4 worm cellular contexts compared by ENCODE assay signal in the genomic region with DNA sequence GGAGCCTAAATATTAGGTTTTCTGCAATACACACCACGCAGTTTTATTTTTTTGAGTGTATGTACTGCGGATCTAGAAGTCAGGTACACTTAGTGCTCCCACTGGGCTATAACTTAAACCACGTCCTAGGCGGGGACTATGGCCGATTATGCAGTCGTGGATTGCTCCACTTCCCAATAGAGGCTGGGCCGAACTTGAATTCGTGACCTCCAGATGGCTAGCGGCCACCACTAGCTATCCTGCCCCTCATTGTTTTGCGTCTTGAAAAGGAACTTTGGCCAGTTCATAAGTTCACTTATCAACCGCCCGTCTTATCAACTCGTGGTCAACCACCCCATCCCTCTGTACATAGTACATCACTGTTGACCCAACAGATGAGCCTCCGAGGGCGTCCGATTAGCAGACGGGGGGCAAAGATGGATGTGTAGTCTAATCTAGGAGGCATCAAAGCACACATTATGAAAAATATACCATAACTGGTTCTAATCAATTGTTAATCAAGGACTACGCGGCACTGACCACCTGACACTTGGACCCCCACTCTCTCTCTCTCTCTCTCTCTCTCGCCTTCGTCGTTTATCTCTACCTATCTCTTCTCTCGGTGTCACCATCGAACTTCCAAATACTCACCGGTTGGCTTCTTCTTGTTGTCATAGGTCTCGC.
TF ChIP-seq lines count a peak whose summit lies in the region.

No protein-coding gene starts in this region.

TF ChIP-seq in whole organism, L1 larva, 84 proteins besides CTCF, POLR2A, EP300 and RAD21 (continued from another document and continues in another):
- no peak for TF ChIP-seq fkh-10 (GFP tag; optimal IDR thresholded peaks at IDR 0.05; lab: Kevin White, UChicago)
- peak; percentile 76 for TF ChIP-seq snu-23 (GFP tag; optimal IDR thresholded peaks at IDR 0.05; lab: Kevin White, UChicago)
- peak; percentile 48 for TF ChIP-seq lin-14 (GFP tag; optimal IDR thresholded peaks at IDR 0.05; lab: Kevin White, UChicago)
- no peak for TF ChIP-seq nhr-12 (tag; optimal IDR thresholded peaks at IDR 0.05; lab: Kevin White, UChicago)
- peak in 1 of 2 experiments; percentile 61 for TF ChIP-seq mdl-1 (tag; optimal IDR thresholded peaks at IDR 0.05; lab: Kevin White, UChicago)
- TF ChIP-seq aha-1 (tag; optimal IDR thresholded peaks at IDR 0.05; lab: Kevin White, UChicago): no peak
- no peak for TF ChIP-seq dpl-1 (GFP tag; optimal IDR thresholded peaks at IDR 0.05; lab: Kevin White, UChicago)
- no peak for TF ChIP-seq isw-1 (GFP tag; IDR thresholded peaks at IDR 0.05; lab: Robert Waterston, UW)
- TF ChIP-seq nhr-11 (tag; optimal IDR thresholded peaks at IDR 0.05; lab: Kevin White, UChicago): no peak
- TF ChIP-seq unc-86 (tag; optimal IDR thresholded peaks at IDR 0.05; lab: Kevin White, UChicago): no peak
- peak in 5 of 6 experiments; percentile 59 to 89 (median 66) for TF ChIP-seq elt-3 (tag; optimal IDR thresholded peaks at IDR 0.05; lab: Kevin White, UChicago)
- TF ChIP-seq ets-5 (GFP tag; IDR thresholded peaks at IDR 0.05; lab: Robert Waterston, UW): no peak
- TF ChIP-seq hpl-2 (GFP tag; optimal IDR thresholded peaks at IDR 0.05; lab: Kevin White, UChicago): no peak
- no peak for TF ChIP-seq lin-13 (GFP tag; optimal IDR thresholded peaks at IDR 0.05; lab: Kevin White, UChicago)
- peak; percentile 62 for TF ChIP-seq blmp-1 (tag; optimal IDR thresholded peaks at IDR 0.05; lab: Kevin White, UChicago)
- TF ChIP-seq nhr-19 (GFP tag; conservative IDR thresholded peaks at IDR 0.05; lab: Robert Waterston, UW): peak; percentile 80
- TF ChIP-seq snpc-4 (tag; optimal IDR thresholded peaks at IDR 0.05; lab: Kevin White, UChicago): no peak
- TF ChIP-seq unc-98 (GFP tag; IDR thresholded peaks at IDR 0.05; lab: Robert Waterston, UW): no peak
- peak; percentile 49 for TF ChIP-seq nhr-47 (tag; optimal IDR thresholded peaks at IDR 0.05; lab: Kevin White, UChicago)
- no peak for TF ChIP-seq sup-37 (GFP tag; optimal IDR thresholded peaks at IDR 0.05; lab: Kevin White, UChicago)
- TF ChIP-seq nhr-85 (tag; lab: Kevin White, UChicago): peak; percentile 85
- TF ChIP-seq zag-1 (tag; optimal IDR thresholded peaks at IDR 0.05; lab: Kevin White, UChicago): no peak
- TF ChIP-seq vab-15 (tag; optimal IDR thresholded peaks at IDR 0.05; lab: Kevin White, UChicago): no peak
- TF ChIP-seq C16A3.4 (tag; optimal IDR thresholded peaks at IDR 0.05; lab: Kevin White, UChicago): peak; percentile 4
- TF ChIP-seq lin-39 (tag; optimal IDR thresholded peaks at IDR 0.05; lab: Kevin White, UChicago): no peak
- TF ChIP-seq mep-1 (tag; optimal IDR thresholded peaks at IDR 0.05; lab: Kevin White, UChicago): peak; percentile 5
- no peak for TF ChIP-seq dsc-1 (tag; optimal IDR thresholded peaks at IDR 0.05; lab: Kevin White, UChicago)
- no peak for TF ChIP-seq aly-2 (tag; optimal IDR thresholded peaks at IDR 0.05; lab: Kevin White, UChicago)
- no peak for TF ChIP-seq tlp-1 (tag; optimal IDR thresholded peaks at IDR 0.05; lab: Kevin White, UChicago)
- TF ChIP-seq lsy-2 (tag; optimal IDR thresholded peaks at IDR 0.05; lab: Kevin White, UChicago): peak; percentile 13 to 37
- TF ChIP-seq lin-35 (GFP tag; optimal IDR thresholded peaks at IDR 0.05; lab: Kevin White, UChicago): peak; percentile 19 to 78
- no peak for TF ChIP-seq jun-1 (tag; optimal IDR thresholded peaks at IDR 0.05; lab: Kevin White, UChicago)

TF ChIP-seq in whole organism, L2 larva, 48 proteins besides CTCF, POLR2A, EP300 and RAD21 (continued from another document):
- TF ChIP-seq ztf-4 (tag; optimal IDR thresholded peaks at IDR 0.05; lab: Kevin White, UChicago) (no peak), alr-1 (tag; optimal IDR thresholded peaks at IDR 0.05; lab: Kevin White, UChicago) (no peak), dmd-4 (tag; optimal IDR thresholded peaks at IDR 0.05; lab: Kevin White, UChicago) (no peak), gmeb-1 (tag; optimal IDR thresholded peaks at IDR 0.05; lab: Kevin White, UChicago) (peak; percentile 29), nhr-11 (tag; optimal IDR thresholded peaks at IDR 0.05; lab: Kevin White, UChicago) (no peak), fos-1 (tag; optimal IDR thresholded peaks at IDR 0.05; lab: Kevin White, UChicago) (no peak), ZK546.5 (tag; optimal IDR thresholded peaks at IDR 0.05; lab: Kevin White, UChicago) (no peak), nhr-6 (tag; optimal IDR thresholded peaks at IDR 0.05; lab: Kevin White, UChicago) (no peak), nhr-237 (tag; optimal IDR thresholded peaks at IDR 0.05; lab: Kevin White, UChicago) (no peak), ceh-82 (tag; optimal IDR thresholded peaks at IDR 0.05; lab: Kevin White, UChicago) (no peak), nhr-77 (tag; optimal IDR thresholded peaks at IDR 0.05; lab: Kevin White, UChicago) (no peak), ceh-16 (tag; optimal IDR thresholded peaks at IDR 0.05; lab: Kevin White, UChicago) (no peak), aly-2 (tag; optimal IDR thresholded peaks at IDR 0.05; lab: Kevin White, UChicago) (no peak), F13H6.1 (tag; optimal IDR thresholded peaks at IDR 0.05; lab: Kevin White, UChicago) (peak; percentile 45), sma-9 (GFP tag; optimal IDR thresholded peaks at IDR 0.05; lab: Kevin White, UChicago) (peak; percentile 63), sma-9 (tag; optimal IDR thresholded peaks at IDR 0.05; lab: Kevin White, UChicago) (no peak), nhr-25 (tag; optimal IDR thresholded peaks at IDR 0.05; lab: Kevin White, UChicago) (peak; percentile 41), nhr-23 (tag; optimal IDR thresholded peaks at IDR 0.05; lab: Kevin White, UChicago) (no peak), sma-3 (GFP tag; optimal IDR thresholded peaks at IDR 0.05; lab: Kevin White, UChicago) (peak; percentile 50)

TF ChIP-seq in whole organism, L3 larva, 47 proteins besides CTCF, POLR2A, EP300 and RAD21 (continued from another document):
- TF ChIP-seq ceh-9 (tag; optimal IDR thresholded peaks at IDR 0.05; lab: Kevin White, UChicago): no peak
- no peak for TF ChIP-seq nhr-77 (tag; optimal IDR thresholded peaks at IDR 0.05; lab: Kevin White, UChicago)
- no peak for TF ChIP-seq nhr-11 (tag; optimal IDR thresholded peaks at IDR 0.05; lab: Kevin White, UChicago)
- TF ChIP-seq egl-5 (tag; optimal IDR thresholded peaks at IDR 0.05; lab: Kevin White, UChicago): no peak
- TF ChIP-seq fkh-2 (tag; optimal IDR thresholded peaks at IDR 0.05; lab: Kevin White, UChicago): no peak
- TF ChIP-seq tbx-2 (tag; optimal IDR thresholded peaks at IDR 0.05; lab: Kevin White, UChicago): no peak
- no peak for TF ChIP-seq nhr-76 (tag; optimal IDR thresholded peaks at IDR 0.05; lab: Kevin White, UChicago)
- TF ChIP-seq nfya-1 (tag; optimal IDR thresholded peaks at IDR 0.05; lab: Kevin White, UChicago; ENCODE audit: insufficient read depth): peak; percentile 23
- TF ChIP-seq nhr-25 (tag; optimal IDR thresholded peaks at IDR 0.05; lab: Kevin White, UChicago): peak; percentile 35
- TF ChIP-seq eor-1 (tag; optimal IDR thresholded peaks at IDR 0.05; lab: Kevin White, UChicago): no peak
- TF ChIP-seq nhr-28 (tag; optimal IDR thresholded peaks at IDR 0.05; lab: Kevin White, UChicago): no peak
- TF ChIP-seq ceh-16 (tag; optimal IDR thresholded peaks at IDR 0.05; lab: Kevin White, UChicago): no peak
- no peak for TF ChIP-seq nhr-237 (tag; optimal IDR thresholded peaks at IDR 0.05; lab: Kevin White, UChicago)
- TF ChIP-seq sea-2 (GFP tag; optimal IDR thresholded peaks at IDR 0.05; lab: Kevin White, UChicago): no peak
- TF ChIP-seq ZK546.5 (tag; optimal IDR thresholded peaks at IDR 0.05; lab: Kevin White, UChicago): no peak
- peak; percentile 61 for TF ChIP-seq elt-2 (tag; optimal IDR thresholded peaks at IDR 0.05; lab: Kevin White, UChicago)
- no peak for TF ChIP-seq zag-1 (tag; optimal IDR thresholded peaks at IDR 0.05; lab: Kevin White, UChicago)

TF ChIP-seq in whole organism, L4 larva, 104 proteins besides CTCF, POLR2A, EP300 and RAD21 (continued from another document):
- TF ChIP-seq ces-1 (GFP tag; optimal IDR thresholded peaks at IDR 0.05; lab: Kevin White, UChicago) (no peak), Y5F2A.4 (GFP tag; optimal IDR thresholded peaks at IDR 0.05; lab: Kevin White, UChicago) (no peak), lir-3 (tag; optimal IDR thresholded peaks at IDR 0.05; lab: Kevin White, UChicago) (no peak), ceh-28 (tag; optimal IDR thresholded peaks at IDR 0.05; lab: Kevin White, UChicago) (no peak), daf-16 (GFP tag; optimal IDR thresholded peaks at IDR 0.05; lab: Kevin White, UChicago) (no peak), daf-16 (tag; optimal IDR thresholded peaks at IDR 0.05; lab: Kevin White, UChicago) (peak; percentile 56), ceh-44 (GFP tag; IDR thresholded peaks at IDR 0.05; lab: Robert Waterston, UW) (no peak), ceh-32 (tag; optimal IDR thresholded peaks at IDR 0.05; lab: Kevin White, UChicago; ENCODE audit: poor library complexity) (no peak), T26A8.4 (GFP tag; IDR thresholded peaks at IDR 0.05; lab: Robert Waterston, UW) (peak; percentile 37; the same call in 1 of the 2 replicates), php-3 (GFP tag; IDR thresholded peaks at IDR 0.05; lab: Robert Waterston, UW) (0 out of 2 replicates have a peak, but pooled peaks have one; percentile 15), nhr-237 (tag; optimal IDR thresholded peaks at IDR 0.05; lab: Kevin White, UChicago) (no peak), mxl-2 (GFP tag; conservative IDR thresholded peaks at IDR 0.05; lab: Robert Waterston, UW) (no peak), Y105C5A.15 (GFP tag; IDR thresholded peaks at IDR 0.05; lab: Robert Waterston, UW) (no peak), mxl-3 (GFP tag; optimal IDR thresholded peaks at IDR 0.05; lab: Kevin White, UChicago) (peak; percentile 42), mep-1 (tag; optimal IDR thresholded peaks at IDR 0.05; lab: Kevin White, UChicago) (peak; percentile 18), hmg-1.1 (GFP tag; IDR thresholded peaks at IDR 0.05; lab: Robert Waterston, UW) (no peak), lin-1 (GFP tag; IDR thresholded peaks at IDR 0.05; lab: Robert Waterston, UW) (no peak), F26F4.8 (GFP tag; conservative IDR thresholded peaks at IDR 0.05; lab: Robert Waterston, UW) (no peak), snpc-1.2 (GFP tag; IDR thresholded peaks at IDR 0.05; lab: Robert Waterston, UW) (no peak; the same call in 1 of the 2 replicates), zag-1 (tag; optimal IDR thresholded peaks at IDR 0.05; lab: Kevin White, UChicago) (no peak), zfp-3 (GFP tag; conservative IDR thresholded peaks at IDR 0.05; lab: Robert Waterston, UW) (peak; percentile 57; the same call in 1 of the 2 replicates), nhr-48 (tag; optimal IDR thresholded peaks at IDR 0.05; lab: Kevin White, UChicago) (peak; percentile 11), zip-2 (tag; optimal IDR thresholded peaks at IDR 0.05; lab: Kevin White, UChicago) (no peak), lsy-2 (tag; optimal IDR thresholded peaks at IDR 0.05; lab: Kevin White, UChicago) (no peak), egl-43 (GFP tag; IDR thresholded peaks at IDR 0.05; lab: Robert Waterston, UW) (no peak), ama-1 (optimal IDR thresholded peaks at IDR 0.05; lab: Kevin White, UChicago) (peak; percentile 26), lin-15B (tag; optimal IDR thresholded peaks at IDR 0.05; lab: Kevin White, UChicago) (no peak), gei-8 (GFP tag; optimal IDR thresholded peaks at IDR 0.05; lab: Kevin White, UChicago) (peak; percentile 51), madf-5 (GFP tag; IDR thresholded peaks at IDR 0.05; lab: Robert Waterston, UW) (no peak), aha-1 (tag; lab: Kevin White, UChicago) (peak; percentile 97), mdl-1 (tag; optimal IDR thresholded peaks at IDR 0.05; lab: Kevin White, UChicago) (peak in 1 of 2 experiments; percentile 14), D1046.2 (GFP tag; IDR thresholded peaks at IDR 0.05; lab: Robert Waterston, UW) (no peak), nhr-11 (tag; optimal IDR thresholded peaks at IDR 0.05; lab: Kevin White, UChicago) (no peak), dve-1 (tag; optimal IDR thresholded peaks at IDR 0.05; lab: Kevin White, UChicago; ENCODE audit: insufficient read depth) (peak; percentile 61), nhr-25 (tag; optimal IDR thresholded peaks at IDR 0.05; lab: Kevin White, UChicago; ENCODE audit: borderline replicate concordance, insufficient read depth) (peak; percentile 17), pqm-1 (tag; optimal IDR thresholded peaks at IDR 0.05; lab: Kevin White, UChicago) (no peak)
TF ChIP-seq in whole organism, L4 larva: peak in this region for 23.
